Fruit fly (Drosophila melanogaster) whole organism, prepupa: ENCODE data around the gene Usp10.

Experiments used
- Blimp-1 ChIP-seq: fragments of 200-800 bp; sonication (Bioruptor generic); optimal IDR thresholded peaks from 3 replicates; lab custom pipeline; 2017; ENCODE audit warnings: missing biosample characterization, missing genetic modification characterization, mild to moderate bottlenecking, moderate library complexity, missing genetic modification reagents
- CG10631 ChIP-seq: fragments of 200-800 bp; sonication (Bioruptor generic); optimal IDR thresholded peaks from 2 replicates; lab custom pipeline; 2016; ENCODE audit warnings: missing biosample characterization, missing genetic modification characterization
- CG10669 ChIP-seq: fragments of 200-800 bp; sonication (Bioruptor generic); optimal IDR thresholded peaks from 3 replicates; lab custom pipeline; 2018; ENCODE audit warnings: missing biosample characterization, mild to moderate bottlenecking, missing genetic modification characterization, moderate library complexity
- CG11294 ChIP-seq: fragments of 200-800 bp; sonication (Bioruptor generic); IDR thresholded peaks from 2 replicates; pipeline ENCODE4 v1.3.6; 2022; ENCODE audit warnings: missing biosample characterization, missing genetic modification characterization
- CG11762 ChIP-seq: fragments of 200-800 bp; sonication (Bioruptor generic); optimal IDR thresholded peaks from 3 replicates; lab custom pipeline; 2016; ENCODE audit warnings: missing biosample characterization, missing genetic modification characterization; ENCODE audit not compliant: insufficient read depth
- CG15336 ChIP-seq: fragments of 200-800 bp; sonication (Bioruptor generic); IDR thresholded peaks from 2 replicates; pipeline ENCODE4 v1.3.6; 2022; ENCODE audit warnings: missing biosample characterization, missing genetic modification characterization
- CG1621 ChIP-seq: fragments of 200-800 bp; sonication (Bioruptor generic); optimal IDR thresholded peaks from 3 replicates; lab custom pipeline; 2018; ENCODE audit warnings: missing biosample characterization, mild to moderate bottlenecking, missing genetic modification characterization
- CG32006 ChIP-seq: fragments of 200-800 bp; sonication (Bioruptor generic); optimal IDR thresholded peaks from 3 replicates; lab custom pipeline; 2017; ENCODE audit warnings: missing biosample characterization, mild to moderate bottlenecking, missing genetic modification characterization
- CG3919 ChIP-seq: fragments of 200-800 bp; sonication (Bioruptor generic); optimal IDR thresholded peaks from 3 replicates; lab custom pipeline; 2016; ENCODE audit warnings: missing biosample characterization, missing genetic modification characterization
- CG6163 ChIP-seq: fragments of 200-800 bp; sonication (Bioruptor generic); IDR thresholded peaks from 3 replicates; pipeline ENCODE4 v1.3.6; 2022; ENCODE audit warnings: missing biosample characterization, missing genetic modification characterization
- CG6276 ChIP-seq: fragments of 200-800 bp; sonication (Bioruptor generic); optimal IDR thresholded peaks from 2 replicates; lab custom pipeline; 2017; ENCODE audit warnings: missing biosample characterization, mild to moderate bottlenecking, missing genetic modification characterization
- CG6808 ChIP-seq: fragments of 200-800 bp; sonication (Bioruptor generic); optimal IDR thresholded peaks from 3 replicates; lab custom pipeline; 2017; ENCODE audit warnings: missing biosample characterization, missing genetic modification characterization, mild to moderate bottlenecking, moderate library complexity, missing genetic modification reagents
- CG6854 ChIP-seq: fragments of 200-800 bp; sonication (Bioruptor generic); optimal IDR thresholded peaks from 2 replicates; lab custom pipeline; 2017; ENCODE audit warnings: missing biosample characterization, mild to moderate bottlenecking, missing genetic modification characterization
- CG7368 ChIP-seq: fragments of 200-800 bp; sonication (Bioruptor generic); optimal IDR thresholded peaks from 3 replicates; lab custom pipeline; 2016; ENCODE audit warnings: missing biosample characterization, missing genetic modification characterization
- CG8119 ChIP-seq: fragments of 200-800 bp; sonication (Bioruptor generic); IDR thresholded peaks from 3 replicates; pipeline ENCODE4 v1.3.6; 2022; ENCODE audit warnings: missing biosample characterization, missing genetic modification characterization
- CG8319 ChIP-seq: fragments of 200-800 bp; sonication (Bioruptor generic); optimal IDR thresholded peaks from 3 replicates; lab custom pipeline; 2016; ENCODE audit warnings: missing biosample characterization, missing genetic modification characterization
- CG8632 ChIP-seq: fragments of 200-800 bp; sonication (Bioruptor generic); optimal IDR thresholded peaks from 3 replicates; lab custom pipeline; 2016; ENCODE audit warnings: missing biosample characterization, missing genetic modification characterization
- CG9139 ChIP-seq: fragments of 200-800 bp; sonication (Bioruptor generic); optimal IDR thresholded peaks from 3 replicates; lab custom pipeline; 2017; ENCODE audit warnings: missing biosample characterization, mild to moderate bottlenecking, missing genetic modification characterization
- Eip75B ChIP-seq: fragments of 200-800 bp; sonication (Bioruptor generic); optimal IDR thresholded peaks from 3 replicates; lab custom pipeline; 2016; ENCODE audit warnings: missing biosample characterization, missing genetic modification characterization
- Eip78C ChIP-seq: fragments of 200-800 bp; sonication (Bioruptor generic); peaks from one replicate; lab custom pipeline; 2016; ENCODE audit warnings: missing biosample characterization, missing genetic modification characterization
- Eip93F ChIP-seq: fragments of 200-800 bp; sonication (Bioruptor generic); optimal IDR thresholded peaks from 2 replicates; lab custom pipeline; 2016; ENCODE audit warnings: missing biosample characterization, mild to moderate bottlenecking, missing genetic modification characterization
- Ets21C ChIP-seq: fragments of 200-800 bp; sonication (Bioruptor generic); optimal IDR thresholded peaks from 3 replicates; lab custom pipeline; 2016; ENCODE audit warnings: missing biosample characterization, missing genetic modification characterization
- Gug ChIP-seq: fragments of 200-800 bp; sonication (Bioruptor generic); IDR thresholded peaks from 2 replicates; pipeline ENCODE4 v1.3.6; 2022; ENCODE audit warnings: missing biosample characterization, missing genetic modification characterization
- Hr38 ChIP-seq: sonication (Bioruptor generic); optimal IDR thresholded peaks from 2 replicates; lab custom pipeline; 2016; ENCODE audit warnings: missing biosample characterization, missing genetic modification characterization
- Hr39 ChIP-seq: fragments of 200-800 bp; sonication (Bioruptor generic); optimal IDR thresholded peaks from 2 replicates; lab custom pipeline; 2016; ENCODE audit warnings: missing biosample characterization, missing genetic modification characterization
- Hr4 ChIP-seq: fragments of 200-800 bp; sonication (Bioruptor generic); optimal IDR thresholded peaks from 3 replicates; lab custom pipeline; 2016; ENCODE audit warnings: missing biosample characterization, missing genetic modification characterization
- Lpt ChIP-seq: fragments of 200-800 bp; sonication (Bioruptor generic); optimal IDR thresholded peaks from 3 replicates; lab custom pipeline; 2016; ENCODE audit warnings: missing biosample characterization, missing genetic modification characterization
- Met ChIP-seq: fragments of 200-800 bp; sonication (Bioruptor generic); optimal IDR thresholded peaks from 3 replicates; lab custom pipeline; 2016; ENCODE audit warnings: missing biosample characterization, missing genetic modification characterization
- OdsH ChIP-seq: fragments of 200-800 bp; sonication (Bioruptor generic); optimal IDR thresholded peaks from 3 replicates; lab custom pipeline; 2016; ENCODE audit warnings: missing biosample characterization, missing genetic modification characterization
- Smox ChIP-seq: fragments of 200-800 bp; sonication (Bioruptor generic); optimal IDR thresholded peaks from 3 replicates; lab custom pipeline; 2016; ENCODE audit warnings: missing biosample characterization, missing genetic modification characterization
- Sox14 ChIP-seq: fragments of 200-800 bp; sonication (Bioruptor generic); optimal IDR thresholded peaks from 3 replicates; lab custom pipeline; 2016; ENCODE audit warnings: missing biosample characterization, missing genetic modification characterization
- acj6 ChIP-seq: fragments of 200-800 bp; sonication (Bioruptor generic); optimal IDR thresholded peaks from 3 replicates; lab custom pipeline; 2016; ENCODE audit warnings: missing biosample characterization, missing genetic modification characterization
- eg ChIP-seq: fragments of 200-800 bp; sonication (Bioruptor generic); IDR thresholded peaks from 3 replicates; pipeline ENCODE4 v1.3.6; 2022; ENCODE audit warnings: missing biosample characterization, missing genetic modification characterization
- esn ChIP-seq: fragments of 200-800 bp; sonication (Bioruptor generic); optimal IDR thresholded peaks from 2 replicates; lab custom pipeline; 2016; ENCODE audit warnings: missing biosample characterization, mild to moderate bottlenecking, missing genetic modification characterization, moderate library complexity
- fd59A ChIP-seq: fragments of 200-800 bp; sonication (Bioruptor generic); optimal IDR thresholded peaks from 2 replicates; lab custom pipeline; 2017; ENCODE audit warnings: missing biosample characterization, mild to moderate bottlenecking, missing genetic modification characterization, missing genetic modification reagents
- fd85E ChIP-seq: fragments of 200-800 bp; sonication (Bioruptor generic); optimal IDR thresholded peaks from 3 replicates; lab custom pipeline; 2016; ENCODE audit warnings: missing biosample characterization, missing genetic modification characterization
- fkh ChIP-seq: fragments of 200-800 bp; sonication (Bioruptor generic); optimal IDR thresholded peaks from 3 replicates; lab custom pipeline; 2017; ENCODE audit warnings: missing biosample characterization, mild to moderate bottlenecking, missing genetic modification characterization, moderate library complexity
- lz ChIP-seq: fragments of 200-800 bp; sonication (Bioruptor generic); optimal IDR thresholded peaks from 3 replicates; lab custom pipeline; 2016; ENCODE audit warnings: missing biosample characterization, missing genetic modification characterization
- net ChIP-seq: fragments of 200-800 bp; sonication (Bioruptor generic); optimal IDR thresholded peaks from 3 replicates; lab custom pipeline; 2016; ENCODE audit warnings: missing biosample characterization, missing genetic modification characterization
- pdm3 ChIP-seq: fragments of 200-800 bp; sonication (Bioruptor generic); optimal IDR thresholded peaks from 3 replicates; lab custom pipeline; 2016; ENCODE audit warnings: missing biosample characterization, missing genetic modification characterization
- salr ChIP-seq, 2 experiments: fragments of 200-800 bp; sonication (Bioruptor generic); optimal IDR thresholded peaks; 3 replicates each; lab custom pipeline; 2016 to 2018; ENCODE audit warnings: missing biosample characterization in 2 of 2, missing genetic modification characterization in 2 of 2, mild to moderate bottlenecking in 1 of 2
- spab ChIP-seq: fragments of 200-800 bp; sonication (Bioruptor generic); optimal IDR thresholded peaks from 2 replicates; lab custom pipeline; 2017; ENCODE audit warnings: missing biosample characterization, mild to moderate bottlenecking, missing genetic modification characterization, missing genetic modification reagents
- svp ChIP-seq: fragments of 200-800 bp; sonication (Bioruptor generic); peaks from one replicate; lab custom pipeline; 2016; ENCODE audit warnings: missing biosample characterization, missing genetic modification characterization
- topi ChIP-seq: fragments of 200-800 bp; sonication (Bioruptor generic); optimal IDR thresholded peaks from 3 replicates; lab custom pipeline; 2016; ENCODE audit warnings: missing biosample characterization, missing genetic modification characterization
- vri ChIP-seq: fragments of 200-800 bp; sonication (Bioruptor generic); optimal IDR thresholded peaks from 3 replicates; lab custom pipeline; 2016; ENCODE audit warnings: missing biosample characterization, mild to moderate bottlenecking, missing genetic modification characterization

Gene Usp10

DNA sequence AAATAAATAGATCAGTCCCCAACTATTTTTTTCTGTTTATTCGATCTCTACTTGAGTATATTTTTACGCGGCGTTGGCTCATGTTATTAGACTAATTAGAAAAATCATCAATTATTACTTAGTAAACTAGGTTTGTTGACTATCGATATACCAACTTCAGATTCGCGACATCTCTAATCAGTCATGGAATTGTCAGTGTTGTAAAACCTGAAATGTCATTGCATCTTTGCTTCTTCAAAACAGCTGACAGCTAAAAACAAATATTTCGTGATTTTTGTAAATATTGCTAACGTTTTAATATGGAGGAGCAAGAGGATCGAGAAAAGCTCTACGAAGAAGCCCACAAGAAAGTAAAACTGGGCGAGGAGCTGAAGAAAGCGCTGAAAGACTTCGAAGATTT lies 37.8 kb upstream of the Usp10 start, which contains the start of gene CG42553:
CG42553 (plus strand) TSS at position 216 of the 400 bp plus-strand sequence.
- TF ChIP-seq fkh (peak; percentile 66), lz (GFP tag; lab: Kevin White, UChicago) (no peak), CG7368 (no peak)

DNA sequence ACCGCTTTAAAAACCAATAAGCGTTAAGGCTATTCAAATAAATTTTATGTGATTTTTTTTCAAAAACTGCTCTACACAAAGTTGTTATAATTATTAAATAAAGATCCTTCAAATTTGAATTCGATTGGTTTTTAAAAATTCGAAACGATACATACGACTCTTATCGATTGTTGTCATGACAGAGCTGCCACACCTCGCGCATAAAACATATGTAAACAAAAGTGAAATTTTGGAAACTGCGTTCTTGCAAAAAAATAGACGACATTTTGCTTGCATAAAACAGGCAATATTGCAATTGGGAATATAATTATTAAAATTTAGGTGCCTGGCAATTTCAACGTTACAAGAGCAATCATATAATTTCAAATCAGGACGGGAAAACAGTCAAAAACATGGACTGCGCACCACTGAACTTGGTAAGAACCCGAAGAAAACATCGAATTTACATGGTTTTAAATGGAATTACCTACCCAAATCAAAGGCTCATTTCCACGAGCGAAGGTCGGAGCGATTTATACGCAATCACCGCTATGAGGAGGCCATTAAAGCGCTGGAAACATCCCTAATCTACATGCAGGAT lies 36.2 kb upstream of the Usp10 start, which contains the start of gene CG42554:
CG42554 (plus strand) TSS at position 229 of the 580 bp plus-strand sequence.
- no peak for TF ChIP-seq CG8632
- TF ChIP-seq acj6 (GFP tag; lab: Kevin White, UChicago): no peak
- no peak for TF ChIP-seq topi (GFP tag; lab: Kevin White, UChicago)
- no peak for TF ChIP-seq Smox (GFP tag; lab: Kevin White, UChicago)
- no peak for TF ChIP-seq CG15336 (GFP tag; lab: Robert Waterston, UW)
- TF ChIP-seq fkh: peak; percentile 94
- no peak for TF ChIP-seq eg (GFP tag; lab: Robert Waterston, UW)
- no peak for TF ChIP-seq Ets21C (GFP tag; lab: Kevin White, UChicago)
- TF ChIP-seq pdm3 (GFP tag; lab: Kevin White, UChicago): no peak
- no peak for TF ChIP-seq svp (GFP tag; lab: Kevin White, UChicago)
- peak; percentile 79 for TF ChIP-seq Blimp-1 (GFP tag; lab: Kevin White, UChicago)
- no peak for TF ChIP-seq Hr39 (GFP tag; lab: Kevin White, UChicago)
- TF ChIP-seq CG32006: no peak
- peak; percentile 11 for TF ChIP-seq Eip78C (GFP tag; lab: Kevin White, UChicago)
- no peak for TF ChIP-seq CG8119 (GFP tag; lab: Robert Waterston, UW)
- no peak for TF ChIP-seq net (GFP tag; lab: Kevin White, UChicago)
- TF ChIP-seq OdsH (GFP tag; lab: Kevin White, UChicago): no peak
- no peak for TF ChIP-seq Met (GFP tag; lab: Kevin White, UChicago)

DNA sequence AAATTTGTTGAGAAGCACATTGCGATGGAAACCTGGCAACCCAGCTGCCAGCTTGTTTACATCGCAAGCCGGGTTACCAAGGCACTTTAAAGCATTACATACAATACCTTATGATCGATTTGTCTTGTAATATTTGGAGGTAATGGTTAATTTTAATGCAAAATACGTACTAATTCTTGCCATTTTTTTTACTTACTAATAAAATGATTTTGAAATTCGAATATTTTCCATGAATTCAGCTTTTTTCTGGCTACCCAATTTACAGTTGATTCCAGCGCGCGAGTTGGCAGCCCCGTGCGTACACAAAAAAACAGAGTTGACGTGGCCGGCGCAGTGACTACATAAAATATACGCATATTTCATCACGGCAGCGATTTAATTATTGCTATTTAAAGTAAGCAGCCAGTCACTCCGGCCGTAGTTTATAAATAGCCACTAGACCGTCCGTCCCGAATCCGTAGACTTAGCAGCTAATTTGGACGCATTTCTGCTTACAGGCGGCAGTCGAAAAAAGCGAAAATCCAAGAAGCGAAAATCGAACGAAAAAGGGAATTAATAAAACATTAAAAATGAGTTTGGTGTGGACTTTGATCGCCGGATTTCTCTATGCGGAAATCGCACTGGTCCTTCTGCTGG lies 34.0 kb upstream of the Usp10 start, which contains the start of the genes CG13901 and CG13887:
CG13901 (minus strand) TSS at position 270 of the 636 bp plus-strand sequence.
CG13887 (plus strand) TSS at position 310 of the 636 bp plus-strand sequence.
- no peak for TF ChIP-seq svp (GFP tag; lab: Kevin White, UChicago)
- peak; percentile 35 for TF ChIP-seq CG9139
- TF ChIP-seq Hr4 (GFP tag; lab: Kevin White, UChicago): peak; percentile 94
- TF ChIP-seq CG11294: peak; percentile 76
- peak; percentile 82 for TF ChIP-seq Gug (GFP tag; lab: Robert Waterston, UW)
- TF ChIP-seq CG15336 (GFP tag; lab: Robert Waterston, UW): peak; percentile 72
- TF ChIP-seq CG10631: peak; percentile 91
- peak; percentile 33 for TF ChIP-seq CG6276 (GFP tag; lab: Kevin White, UChicago)
- TF ChIP-seq eg (GFP tag; lab: Robert Waterston, UW): peak; percentile 89
- peak; percentile 91 for TF ChIP-seq Ets21C (GFP tag; lab: Kevin White, UChicago)
- TF ChIP-seq lz (GFP tag; lab: Kevin White, UChicago): peak; percentile 92
- peak; percentile 79 for TF ChIP-seq Eip93F (GFP tag; lab: Kevin White, UChicago)
- peak; percentile 90 for TF ChIP-seq Eip75B (GFP tag; lab: Kevin White, UChicago)
- TF ChIP-seq CG6163 (GFP tag; lab: Robert Waterston, UW): peak; percentile 92
- TF ChIP-seq salr (GFP tag; optimal IDR thresholded peaks at IDR 0.05; lab: Kevin White, UChicago): peak; percentile 66 to 80
- peak; percentile 90 for TF ChIP-seq vri (GFP tag; lab: Kevin White, UChicago)
- peak; percentile 89 for TF ChIP-seq topi (GFP tag; lab: Kevin White, UChicago)
- TF ChIP-seq net (GFP tag; lab: Kevin White, UChicago): peak; percentile 82
- TF ChIP-seq CG6808 (GFP tag; lab: Kevin White, UChicago): peak; percentile 85
- TF ChIP-seq spab (GFP tag; lab: Kevin White, UChicago): no peak
- no peak for TF ChIP-seq Smox (GFP tag; lab: Kevin White, UChicago)
- peak; percentile 25 for TF ChIP-seq fd85E (GFP tag; lab: Kevin White, UChicago)
- TF ChIP-seq esn: peak; percentile 93
- TF ChIP-seq CG8319 (GFP tag; lab: Kevin White, UChicago): peak; percentile 74
- peak; percentile 90 for TF ChIP-seq Eip78C (GFP tag; lab: Kevin White, UChicago)
- TF ChIP-seq CG11762 (GFP tag; lab: Kevin White, UChicago): peak; percentile 81
- TF ChIP-seq Sox14 (GFP tag; lab: Kevin White, UChicago): peak; percentile 94
- TF ChIP-seq fd59A (GFP tag; lab: Kevin White, UChicago): peak; percentile 67
- TF ChIP-seq Hr38 (GFP tag; lab: Kevin White, UChicago): peak; percentile 31
- peak; percentile 76 for TF ChIP-seq CG1621 (tag; lab: Kevin White, UChicago)
- TF ChIP-seq CG32006: peak; percentile 89
- TF ChIP-seq CG3919 (GFP tag; lab: Kevin White, UChicago): peak; percentile 90
- TF ChIP-seq Lpt: peak; percentile 86
- peak; percentile 44 for TF ChIP-seq Blimp-1 (GFP tag; lab: Kevin White, UChicago)
- peak; percentile 82 for TF ChIP-seq CG10669 (GFP tag; lab: Kevin White, UChicago)
- TF ChIP-seq CG6854 (GFP tag; lab: Kevin White, UChicago): peak; percentile 83
